Worm (Caenorhabditis elegans): Measurements from ENCODE around the gene fem-2.

Gene fem-2

ce11 chrIII:598687-599086, 35.7 kb downstream of the fem-2 start, which contains the start of gene Y55B1AR.2:
Gene Y55B1AR.2 (minus strand): TSS chrIII:598787.
- TF ChIP-seq unc-130 (tag; optimal IDR thresholded peaks at IDR 0.05) (no peak), efl-1 (optimal IDR thresholded peaks at IDR 0.05) (no peak), efl-1 (GFP tag; optimal IDR thresholded peaks at IDR 0.05 in 1 of 2) (peak in 1 of 2 experiments; percentile 67)

DNA sequence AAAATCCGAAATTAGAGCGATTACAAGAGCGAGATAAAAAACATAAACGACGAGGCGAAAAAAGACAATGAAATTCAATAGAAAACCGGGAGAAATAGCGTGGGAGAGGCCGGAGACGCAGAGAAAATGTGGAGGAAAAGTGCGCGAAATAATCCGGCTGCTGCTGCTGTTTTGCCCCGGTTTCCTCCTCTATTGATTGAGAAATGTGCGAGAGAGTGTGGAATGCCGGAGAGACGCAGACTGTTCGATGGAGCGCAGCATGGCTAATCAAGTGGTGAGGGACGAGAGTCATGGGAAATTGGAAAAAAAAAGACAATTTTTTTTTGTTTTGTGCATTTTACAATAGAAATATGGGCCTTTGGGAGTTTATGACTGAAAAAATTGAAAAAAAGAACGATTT, 36.3 kb downstream of the fem-2 start:
- TF ChIP-seq mdl-1 (tag; optimal IDR thresholded peaks at IDR 0.05) (peak in 1 of 2 experiments; percentile 52), sup-37 (GFP tag; optimal IDR thresholded peaks at IDR 0.05) (no peak), tbx-2 (tag; optimal IDR thresholded peaks at IDR 0.05) (peak; percentile 73), fos-1 (tag; optimal IDR thresholded peaks at IDR 0.05) (peak; percentile 25), ceh-8 (GFP tag; optimal IDR thresholded peaks at IDR 0.05) (no peak), unc-62 (GFP tag; optimal IDR thresholded peaks at IDR 0.05) (no peak), tlp-1 (tag; optimal IDR thresholded peaks at IDR 0.05) (no peak), fkh-4 (tag; optimal IDR thresholded peaks at IDR 0.05; ENCODE audit: borderline replicate concordance) (no peak), lin-35 (GFP tag; optimal IDR thresholded peaks at IDR 0.05) (peak; percentile 50 to 60), ztf-11 (tag; optimal IDR thresholded peaks at IDR 0.05) (peak in 1 of 2 experiments; percentile 3), F16B12.6 (tag; optimal IDR thresholded peaks at IDR 0.05) (no peak), jun-1 (tag; optimal IDR thresholded peaks at IDR 0.05) (no peak), egl-13 (tag; optimal IDR thresholded peaks at IDR 0.05) (no peak), egl-27 (tag; optimal IDR thresholded peaks at IDR 0.05) (peak in 1 of 2 experiments; percentile 34), lin-13 (GFP tag; optimal IDR thresholded peaks at IDR 0.05) (peak; percentile 0), dpl-1 (GFP tag; optimal IDR thresholded peaks at IDR 0.05) (peak; percentile 31 to 55 (median 33)), nhr-76 (tag; optimal IDR thresholded peaks at IDR 0.05) (no peak), sox-4 (tag; optimal IDR thresholded peaks at IDR 0.05) (no peak), ceh-90 (tag; optimal IDR thresholded peaks at IDR 0.05) (no peak), nhr-47 (tag; optimal IDR thresholded peaks at IDR 0.05) (peak; percentile 70), fkh-10 (GFP tag; optimal IDR thresholded peaks at IDR 0.05) (peak; percentile 76), lsy-2 (tag; optimal IDR thresholded peaks at IDR 0.05) (peak; percentile 47 to 62), nhr-20 (tag; optimal IDR thresholded peaks at IDR 0.05) (peak; percentile 37), dsc-1 (tag; optimal IDR thresholded peaks at IDR 0.05) (peak; percentile 46), lin-14 (GFP tag; optimal IDR thresholded peaks at IDR 0.05) (peak; percentile 93), mep-1 (tag; optimal IDR thresholded peaks at IDR 0.05) (peak; percentile 76), snu-23 (GFP tag; optimal IDR thresholded peaks at IDR 0.05) (peak; percentile 75), nhr-11 (tag; optimal IDR thresholded peaks at IDR 0.05) (peak; percentile 34), snpc-4 (tag; optimal IDR thresholded peaks at IDR 0.05) (peak; percentile 34), hlh-17 (GFP tag; optimal IDR thresholded peaks at IDR 0.05; ENCODE audit: borderline replicate concordance) (no peak), unc-30 (tag; optimal IDR thresholded peaks at IDR 0.05) (no peak), unc-86 (tag; optimal IDR thresholded peaks at IDR 0.05) (peak; percentile 38), nhr-28 (tag; optimal IDR thresholded peaks at IDR 0.05) (no peak), skn-1 (tag; optimal IDR thresholded peaks at IDR 0.05) (peak; percentile 32), hpl-2 (GFP tag; optimal IDR thresholded peaks at IDR 0.05) (no peak), pag-3 (tag; optimal IDR thresholded peaks at IDR 0.05; ENCODE audit: borderline replicate concordance, insufficient read depth) (no peak), nhr-77 (tag; optimal IDR thresholded peaks at IDR 0.05) (peak; percentile 18), xbp-1 (tag; optimal IDR thresholded peaks at IDR 0.05) (peak; percentile 41), alr-1 (tag; optimal IDR thresholded peaks at IDR 0.05; ENCODE audit: borderline replicate concordance) (no peak), mab-9 (GFP tag; IDR thresholded peaks at IDR 0.05) (no peak), irx-1 (tag; optimal IDR thresholded peaks at IDR 0.05) (peak; percentile 12), nhr-84 (tag; optimal IDR thresholded peaks at IDR 0.05) (no peak), ceh-88 (GFP tag; IDR thresholded peaks at IDR 0.05) (no peak), nhr-71 (tag; optimal IDR thresholded peaks at IDR 0.05) (peak; percentile 70), ama-1 (optimal IDR thresholded peaks at IDR 0.05) (no peak), efl-1 (optimal IDR thresholded peaks at IDR 0.05) (peak; percentile 58 to 68), efl-1 (GFP tag; optimal IDR thresholded peaks at IDR 0.05 in 1 of 2) (peak in 1 of 2 experiments; percentile 15), vab-15 (tag; optimal IDR thresholded peaks at IDR 0.05) (no peak), isw-1 (GFP tag; IDR thresholded peaks at IDR 0.05) (peak; percentile 27; the same call in 1 of the 2 replicates), ces-1 (GFP tag; optimal IDR thresholded peaks at IDR 0.05) (no peak)

Data from whole organism, L1 larva.